Worm (Caenorhabditis elegans) whole organism, early embryonic: Measurements from ENCODE around the gene C29F9.12.

ENCODE experiments used
- B0310.2 ChIP-seq: sonication (generic microtip); optimal IDR thresholded peaks from 2 replicates; lab custom pipeline; 2016; ENCODE audit warnings: mild to moderate bottlenecking, missing genetic modification characterization, missing compliant biosample characterization
- F13C5.2 ChIP-seq: sonication (generic microtip); optimal IDR thresholded peaks from 2 replicates; lab custom pipeline; 2017; ENCODE audit warnings: mild to moderate bottlenecking, missing genetic modification characterization, inconsistent platforms, missing compliant biosample characterization
- aly-1 ChIP-seq: sonication (generic microtip); optimal IDR thresholded peaks from 2 replicates; lab custom pipeline; 2016; ENCODE audit warnings: missing genetic modification characterization, missing compliant biosample characterization
- ama-1 ChIP-seq: fragments of 150-350 bp; optimal IDR thresholded peaks from 2 replicates; lab custom pipeline; 2014
- ceh-13 ChIP-seq: fragments of 200-800 bp; sonication (Bioruptor generic); optimal IDR thresholded peaks from 2 replicates; lab custom pipeline; 2018; ENCODE audit warnings: mild to moderate bottlenecking, missing genetic modification characterization, missing compliant biosample characterization
- ceh-36 ChIP-seq: sonication (generic microtip); optimal IDR thresholded peaks from 2 replicates; lab custom pipeline; 2016; ENCODE audit warnings: missing genetic modification characterization, inconsistent platforms, missing compliant biosample characterization
- ets-7 ChIP-seq: sonication (generic microtip); optimal IDR thresholded peaks from 2 replicates; lab custom pipeline; 2016; ENCODE audit warnings: missing genotype, missing genetic modification characterization, missing compliant biosample characterization
- flt-1 ChIP-seq: fragments of 200-800 bp; sonication (Bioruptor generic); IDR thresholded peaks from 2 replicates; pipeline ENCODE4 v1.3.6; 2022; ENCODE audit warnings: missing genetic modification characterization, missing compliant biosample characterization
- hmbx-1 ChIP-seq: sonication (generic microtip); optimal IDR thresholded peaks from 2 replicates; lab custom pipeline; 2016; ENCODE audit warnings: mild to moderate bottlenecking, missing genetic modification characterization, missing compliant biosample characterization
- hmg-4 ChIP-seq: fragments of 200-800 bp; sonication (Bioruptor generic); optimal IDR thresholded peaks from 2 replicates; lab custom pipeline; 2018; ENCODE audit warnings: mild to moderate bottlenecking, missing genetic modification characterization, missing compliant biosample characterization
- hnd-1 ChIP-seq: sonication (generic microtip); optimal IDR thresholded peaks from 2 replicates; lab custom pipeline; 2016; ENCODE audit warnings: missing genetic modification characterization, missing compliant biosample characterization
- pes-1 ChIP-seq: fragments of 200-800 bp; sonication (Bioruptor generic); IDR thresholded peaks from 2 replicates; pipeline ENCODE4 v1.3.6; 2022; ENCODE audit warnings: missing genetic modification reagents, missing genetic modification characterization, missing compliant biosample characterization
- scrt-1 ChIP-seq: fragments of 200-800 bp; sonication (Bioruptor generic); IDR thresholded peaks from 2 replicates; pipeline ENCODE4 v1.3.6; 2022; ENCODE audit warnings: missing genetic modification characterization, missing compliant biosample characterization
- sea-1 ChIP-seq: fragments of 200-800 bp; sonication (Bioruptor generic); conservative IDR thresholded peaks from 2 replicates; pipeline ENCODE4 v1.3.6; 2022; ENCODE audit warnings: missing genetic modification characterization, missing compliant biosample characterization
- tbx-11 ChIP-seq: fragments of 200-800 bp; sonication (Bioruptor generic); IDR thresholded peaks from 2 replicates; pipeline ENCODE4 v1.3.6; 2022; ENCODE audit warnings: missing genetic modification characterization, missing compliant biosample characterization
- tbx-37 ChIP-seq: fragments of 200-800 bp; sonication (Bioruptor generic); conservative IDR thresholded peaks from 2 replicates; pipeline ENCODE4 v1.3.6; 2022; ENCODE audit warnings: missing genetic modification reagents, missing genetic modification characterization, missing compliant biosample characterization
- tra-4 ChIP-seq: sonication (generic microtip); optimal IDR thresholded peaks from 2 replicates; lab custom pipeline; 2017; ENCODE audit warnings: missing genetic modification characterization, missing compliant biosample characterization

Gene C29F9.12

ce11 chrIII:156645-157044, 34.8 kb upstream of the C29F9.12 start, which contains the start of the genes zig-13 and ver-1:
zig-13 (minus strand) TSS chrIII:156745.
ver-1 (plus strand) TSS chrIII:156824.
- TF ChIP-seq ets-7 (tag; lab: Kevin White, UChicago) (no peak), tbx-37 (no peak), F13C5.2 (tag; lab: Kevin White, UChicago) (no peak), tbx-11 (GFP tag; lab: Robert Waterston, UW) (no peak), tra-4 (no peak), sea-1 (GFP tag; lab: Robert Waterston, UW) (no peak), aly-1 (tag; lab: Kevin White, UChicago) (no peak), hmg-4 (no peak), ama-1 (no peak), ceh-13 (GFP tag; lab: Kevin White, UChicago) (no peak), hnd-1 (tag; lab: Kevin White, UChicago) (no peak), pes-1 (no peak), hmbx-1 (tag; lab: Kevin White, UChicago) (no peak), flt-1 (GFP tag; lab: Robert Waterston, UW) (no peak), ceh-36 (tag; lab: Kevin White, UChicago) (no peak)

- TF ChIP-seq tra-4: no peak
These were observed 32.3 kb upstream of the C29F9.12 start for ce11 chrIII:154168-154567.

- TF ChIP-seq ama-1 (no peak), tbx-11 (GFP tag; lab: Robert Waterston, UW) (no peak), aly-1 (tag; lab: Kevin White, UChicago) (no peak), flt-1 (GFP tag; lab: Robert Waterston, UW) (no peak), ceh-13 (GFP tag; lab: Kevin White, UChicago) (no peak), F13C5.2 (tag; lab: Kevin White, UChicago) (no peak), pes-1 (no peak)
These were observed 29.3 kb upstream of the C29F9.12 start for ce11 chrIII:151084-151483.

ce11 chrIII:149132-149531, 27.3 kb upstream of the C29F9.12 start:
- no peak for TF ChIP-seq ama-1
- TF ChIP-seq tbx-37: no peak
- TF ChIP-seq ceh-13 (GFP tag; lab: Kevin White, UChicago): no peak
- TF ChIP-seq hmg-4: no peak
- TF ChIP-seq flt-1 (GFP tag; lab: Robert Waterston, UW): no peak
- no peak for TF ChIP-seq tra-4
- TF ChIP-seq hnd-1 (tag; lab: Kevin White, UChicago): no peak

ce11 chrIII:147570-148076, 25.8 kb upstream of the C29F9.12 start, which contains the start of gene sqst-5:
sqst-5 (minus strand) TSS chrIII:147620.
- TF ChIP-seq F13C5.2 (tag; lab: Kevin White, UChicago): no peak
- TF ChIP-seq hmbx-1 (tag; lab: Kevin White, UChicago): no peak

ce11 chrIII:146369-146768, 24.5 kb upstream of the C29F9.12 start, which contains the start of gene fbxb-84:
fbxb-84 (minus strand) TSS chrIII:146469.
- TF ChIP-seq ama-1 (no peak), hmbx-1 (tag; lab: Kevin White, UChicago) (no peak), aly-1 (tag; lab: Kevin White, UChicago) (no peak), tbx-37 (no peak), sea-1 (GFP tag; lab: Robert Waterston, UW) (no peak), B0310.2 (tag; lab: Kevin White, UChicago) (no peak), tbx-11 (GFP tag; lab: Robert Waterston, UW) (no peak), flt-1 (GFP tag; lab: Robert Waterston, UW) (no peak), ceh-36 (tag; lab: Kevin White, UChicago) (no peak), ets-7 (tag; lab: Kevin White, UChicago) (no peak), tra-4 (no peak), pes-1 (no peak), scrt-1 (GFP tag; lab: Robert Waterston, UW) (no peak), hnd-1 (tag; lab: Kevin White, UChicago) (no peak), ceh-13 (GFP tag; lab: Kevin White, UChicago) (no peak), hmg-4 (no peak), F13C5.2 (tag; lab: Kevin White, UChicago) (no peak)

- TF ChIP-seq F13C5.2 (tag; lab: Kevin White, UChicago) (no peak), hnd-1 (tag; lab: Kevin White, UChicago) (no peak), tbx-11 (GFP tag; lab: Robert Waterston, UW) (no peak), flt-1 (GFP tag; lab: Robert Waterston, UW) (no peak), aly-1 (tag; lab: Kevin White, UChicago) (no peak), tra-4 (no peak), tbx-37 (no peak), pes-1 (no peak), scrt-1 (GFP tag; lab: Robert Waterston, UW) (no peak), ama-1 (no peak), hmg-4 (no peak), ets-7 (tag; lab: Kevin White, UChicago) (no peak), sea-1 (GFP tag; lab: Robert Waterston, UW) (no peak), hmbx-1 (tag; lab: Kevin White, UChicago) (no peak), ceh-36 (tag; lab: Kevin White, UChicago) (no peak), B0310.2 (tag; lab: Kevin White, UChicago) (no peak), ceh-13 (GFP tag; lab: Kevin White, UChicago) (no peak)
These were observed 23.2 kb upstream of the C29F9.12 start, which contains the start of the genes T17A3.12 and fbxb-83 for ce11 chrIII:145078-145477. T17A3.12 (minus strand) TSS chrIII:145178. fbxb-83 (minus strand) TSS chrIII:145211.

- TF ChIP-seq ama-1 (no peak), sea-1 (GFP tag; lab: Robert Waterston, UW) (no peak), tra-4 (no peak), hmg-4 (no peak), F13C5.2 (tag; lab: Kevin White, UChicago) (no peak), flt-1 (GFP tag; lab: Robert Waterston, UW) (no peak), tbx-11 (GFP tag; lab: Robert Waterston, UW) (no peak), hnd-1 (tag; lab: Kevin White, UChicago) (no peak), aly-1 (tag; lab: Kevin White, UChicago) (no peak), scrt-1 (GFP tag; lab: Robert Waterston, UW) (no peak), hmbx-1 (tag; lab: Kevin White, UChicago) (no peak), tbx-37 (no peak), ceh-36 (tag; lab: Kevin White, UChicago) (no peak), ceh-13 (GFP tag; lab: Kevin White, UChicago) (no peak), pes-1 (no peak), B0310.2 (tag; lab: Kevin White, UChicago) (no peak), ets-7 (tag; lab: Kevin White, UChicago) (no peak)
These were observed 21.3 kb upstream of the C29F9.12 start, which contains the start of gene fbxb-82 for ce11 chrIII:143121-143520. fbxb-82 (minus strand) TSS chrIII:143221.
